Worm (Caenorhabditis elegans) whole organism, mixed stage, embryonic: ENCODE data around the gene F40F8.5.

Experiments used
- M03D4.4 ChIP-seq: sonication (generic microtip); optimal IDR thresholded peaks from 2 replicates; lab custom pipeline; 2017; ENCODE audit warnings: mild to moderate bottlenecking, missing genetic modification characterization, missing compliant biosample characterization
- bed-3 ChIP-seq: fragments of 200-800 bp; sonication (Bioruptor generic); optimal IDR thresholded peaks from 3 replicates; lab custom pipeline; 2018; ENCODE audit warnings: mild to moderate bottlenecking, missing genetic modification characterization, moderate library complexity, missing compliant biosample characterization
- blmp-1 ChIP-seq: fragments of 150-350 bp; optimal IDR thresholded peaks from 2 replicates; lab custom pipeline; 2014; ENCODE audit warnings: missing biosample characterization, missing genetic modification characterization
- ceh-39 ChIP-seq: fragments of 150-350 bp; optimal IDR thresholded peaks from 2 replicates; lab custom pipeline; 2014; ENCODE audit warnings: missing biosample characterization, missing genetic modification characterization
- ceh-43 ChIP-seq: fragments of 200-800 bp; sonication (Bioruptor generic); optimal IDR thresholded peaks from 2 replicates; lab custom pipeline; 2018; ENCODE audit warnings: mild to moderate bottlenecking, missing genetic modification characterization, moderate library complexity, missing compliant biosample characterization
- ces-1 ChIP-seq: fragments of 150-350 bp; optimal IDR thresholded peaks from 2 replicates; lab custom pipeline; 2014; ENCODE audit warnings: missing biosample characterization, missing genetic modification reagents, missing genetic modification characterization
- cnd-1 ChIP-seq: fragments of 200-800 bp; sonication (Bioruptor generic); optimal IDR thresholded peaks from 2 replicates; lab custom pipeline; 2018; ENCODE audit warnings: mild to moderate bottlenecking, missing genetic modification characterization, missing compliant biosample characterization
- drap-1 ChIP-seq: fragments of 200-800 bp; sonication (Bioruptor generic); optimal IDR thresholded peaks from 3 replicates; lab custom pipeline; 2018; ENCODE audit warnings: mild to moderate bottlenecking, missing genetic modification characterization, missing compliant biosample characterization
- elt-1 ChIP-seq: sonication (generic microtip); optimal IDR thresholded peaks from 2 replicates; lab custom pipeline; 2017; ENCODE audit warnings: missing genetic modification characterization, mild to moderate bottlenecking, missing compliant biosample characterization, antibody characterized with exemption, moderate library complexity, borderline replicate concordance; ENCODE audit not compliant: insufficient read depth
- elt-3 ChIP-seq: fragments of 150-350 bp; optimal IDR thresholded peaks from 2 replicates; lab custom pipeline; 2014; ENCODE audit warnings: missing biosample characterization, missing genetic modification characterization
- flh-1 ChIP-seq: fragments of 200-800 bp; sonication (Bioruptor generic); optimal IDR thresholded peaks from 2 replicates; lab custom pipeline; 2018; ENCODE audit warnings: mild to moderate bottlenecking, missing genetic modification characterization, moderate library complexity, missing compliant biosample characterization
- ham-2 ChIP-seq: fragments of 200-800 bp; sonication (Bioruptor generic); optimal IDR thresholded peaks from 2 replicates; lab custom pipeline; 2018; ENCODE audit warnings: mild to moderate bottlenecking, missing genetic modification characterization, missing compliant biosample characterization
- hlh-1 ChIP-seq: fragments of 150-350 bp; optimal IDR thresholded peaks from 2 replicates; lab custom pipeline; 2014; ENCODE audit warnings: missing biosample characterization, missing genetic modification reagents, missing genetic modification characterization
- lin-13 ChIP-seq: fragments of 150-350 bp; optimal IDR thresholded peaks from 2 replicates; lab custom pipeline; 2014; ENCODE audit warnings: missing biosample characterization, missing genetic modification characterization
- lin-32 ChIP-seq: fragments of 200-800 bp; sonication (Bioruptor generic); optimal IDR thresholded peaks from 2 replicates; lab custom pipeline; 2018; ENCODE audit warnings: mild to moderate bottlenecking, missing genetic modification characterization, missing compliant biosample characterization
- lsy-2 ChIP-seq: fragments of 150-350 bp; optimal IDR thresholded peaks from 2 replicates; lab custom pipeline; 2014; ENCODE audit warnings: missing biosample characterization, missing genetic modification characterization
- mab-5 ChIP-seq: fragments of 150-350 bp; optimal IDR thresholded peaks from 2 replicates; lab custom pipeline; 2014; ENCODE audit warnings: missing biosample characterization, missing genetic modification characterization
- mep-1 ChIP-seq: fragments of 150-350 bp; optimal IDR thresholded peaks from 2 replicates; lab custom pipeline; 2017; ENCODE audit warnings: missing biosample characterization, missing genetic modification reagents, missing genetic modification characterization, inconsistent platforms
- nhr-12 ChIP-seq: fragments of 150-350 bp; optimal IDR thresholded peaks from 2 replicates; lab custom pipeline; 2014; ENCODE audit warnings: missing biosample characterization, missing genetic modification characterization
- nhr-2 ChIP-seq: fragments of 150-350 bp; optimal IDR thresholded peaks from 2 replicates; lab custom pipeline; 2014; ENCODE audit warnings: missing biosample characterization, missing genetic modification characterization
- nhr-237 ChIP-seq: fragments of 150-350 bp; optimal IDR thresholded peaks from 2 replicates; lab custom pipeline; 2014; ENCODE audit warnings: missing biosample characterization, missing genetic modification characterization
- nhr-28 ChIP-seq: fragments of 150-350 bp; optimal IDR thresholded peaks from 2 replicates; lab custom pipeline; 2014; ENCODE audit warnings: missing biosample characterization, missing genetic modification characterization
- nhr-76 ChIP-seq: sonication (generic microtip); optimal IDR thresholded peaks from 2 replicates; lab custom pipeline; 2017; ENCODE audit warnings: missing biosample characterization, missing genetic modification characterization
- pha-4 ChIP-seq: fragments of 150-350 bp; optimal IDR thresholded peaks from 2 replicates; lab custom pipeline; 2018; ENCODE audit warnings: missing biosample characterization, missing genetic modification reagents, missing genetic modification characterization
- sem-2 ChIP-seq: fragments of 200-800 bp; sonication (Bioruptor generic); optimal IDR thresholded peaks from 2 replicates; lab custom pipeline; 2018; ENCODE audit warnings: mild to moderate bottlenecking, missing genetic modification characterization, missing compliant biosample characterization
- snpc-4 ChIP-seq: fragments of 150-350 bp; optimal IDR thresholded peaks from 2 replicates; lab custom pipeline; 2014; ENCODE audit warnings: missing biosample characterization, missing genetic modification characterization
- sptf-1 ChIP-seq: sonication (generic microtip); optimal IDR thresholded peaks from 2 replicates; lab custom pipeline; 2017; ENCODE audit warnings: mild to moderate bottlenecking, missing genetic modification characterization, moderate library complexity, missing compliant biosample characterization
- unc-39 ChIP-seq: fragments of 150-350 bp; optimal IDR thresholded peaks from 2 replicates; lab custom pipeline; 2014; ENCODE audit warnings: missing biosample characterization, missing genetic modification characterization
- unc-62 ChIP-seq: fragments of 150-350 bp; optimal IDR thresholded peaks from 2 replicates; lab custom pipeline; 2014; ENCODE audit warnings: missing biosample characterization, missing genetic modification reagents, missing genetic modification characterization
- zip-8 ChIP-seq: fragments of 150-350 bp; optimal IDR thresholded peaks from 2 replicates; lab custom pipeline; 2014; ENCODE audit warnings: missing biosample characterization, missing genetic modification characterization
- ztf-11 ChIP-seq: fragments of 150-350 bp; optimal IDR thresholded peaks from 2 replicates; lab custom pipeline; 2014; ENCODE audit warnings: missing biosample characterization, missing genetic modification characterization

Gene F40F8.5

DNA sequence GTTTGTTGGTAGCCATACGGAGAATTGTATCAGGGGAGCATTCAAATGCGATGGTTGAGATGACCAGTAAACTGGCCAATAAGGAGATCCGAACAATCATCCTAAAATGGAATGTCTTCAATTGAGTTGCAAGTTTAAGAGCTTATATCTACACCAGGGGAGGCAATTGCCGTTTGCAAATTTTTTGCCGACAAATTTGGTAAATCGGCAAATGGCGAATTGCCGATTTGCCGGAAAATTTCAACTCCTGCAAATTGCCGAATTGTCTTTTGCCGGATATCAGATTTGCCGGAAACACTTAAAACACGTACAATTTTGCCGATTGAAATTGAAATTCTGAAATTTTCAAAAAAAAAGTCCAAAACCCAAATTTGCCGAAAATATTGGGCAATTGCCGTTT, at the start of gene F40F8.5:
Gene F40F8.5 (minus strand): TSS at position 101 of the 400 bp plus-strand sequence.
- TF ChIP-seq elt-1 (tag; lab: Kevin White, UChicago) = no peak
- no peak for TF ChIP-seq ham-2
- TF ChIP-seq hlh-1 (tag; lab: Kevin White, UChicago) = no peak
- TF ChIP-seq pha-4 = no peak
- TF ChIP-seq unc-62 (GFP tag; lab: Kevin White, UChicago) = no peak
- no peak for TF ChIP-seq nhr-12
- TF ChIP-seq bed-3 (GFP tag; lab: Kevin White, UChicago) = no peak
- TF ChIP-seq lin-32 (GFP tag; lab: Kevin White, UChicago) = no peak
- no peak for TF ChIP-seq lin-13 (tag; lab: Kevin White, UChicago)
- no peak for TF ChIP-seq nhr-237
- no peak for TF ChIP-seq drap-1 (GFP tag; lab: Kevin White, UChicago)
- no peak for TF ChIP-seq sptf-1
- no peak for TF ChIP-seq cnd-1 (tag; lab: Kevin White, UChicago)

DNA sequence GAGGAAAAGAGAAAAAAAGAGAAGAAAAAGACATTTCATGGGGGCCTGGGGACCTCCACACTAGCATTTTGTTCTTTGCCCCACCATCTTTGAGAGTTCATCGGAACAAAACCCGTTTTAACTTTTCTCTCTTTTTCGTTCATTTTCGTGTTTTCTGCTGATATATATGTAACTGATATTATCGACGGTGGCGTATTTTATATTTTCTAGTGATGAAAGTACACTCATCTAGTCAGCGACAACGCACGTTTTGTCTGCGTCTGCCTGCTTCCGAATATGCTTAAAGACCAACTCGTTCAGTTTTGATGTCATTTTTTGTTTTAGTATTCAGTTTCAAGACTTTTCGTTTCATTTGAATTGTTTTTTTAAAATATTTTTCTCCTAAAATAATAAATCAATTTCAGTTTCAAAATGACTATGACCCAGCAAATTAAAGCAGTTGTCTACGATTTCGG, 46.5 kb upstream of the F40F8.5 start, which contains the start of gene bigr-1:
Gene bigr-1 (plus strand): TSS at position 405 of the 455 bp plus-strand sequence.
- TF ChIP-seq nhr-237 = no peak
- TF ChIP-seq elt-3 = no peak
- no peak for TF ChIP-seq mep-1
- TF ChIP-seq ham-2 = no peak
- TF ChIP-seq flh-1 (GFP tag; lab: Kevin White, UChicago) = no peak
- no peak for TF ChIP-seq lsy-2 (tag; lab: Kevin White, UChicago)
- no peak for TF ChIP-seq nhr-76 (tag; lab: Kevin White, UChicago)
- TF ChIP-seq nhr-2 (tag; lab: Kevin White, UChicago) = no peak
- TF ChIP-seq bed-3 (GFP tag; lab: Kevin White, UChicago) = no peak
- no peak for TF ChIP-seq drap-1 (GFP tag; lab: Kevin White, UChicago)
- TF ChIP-seq lin-32 (GFP tag; lab: Kevin White, UChicago) = no peak

DNA sequence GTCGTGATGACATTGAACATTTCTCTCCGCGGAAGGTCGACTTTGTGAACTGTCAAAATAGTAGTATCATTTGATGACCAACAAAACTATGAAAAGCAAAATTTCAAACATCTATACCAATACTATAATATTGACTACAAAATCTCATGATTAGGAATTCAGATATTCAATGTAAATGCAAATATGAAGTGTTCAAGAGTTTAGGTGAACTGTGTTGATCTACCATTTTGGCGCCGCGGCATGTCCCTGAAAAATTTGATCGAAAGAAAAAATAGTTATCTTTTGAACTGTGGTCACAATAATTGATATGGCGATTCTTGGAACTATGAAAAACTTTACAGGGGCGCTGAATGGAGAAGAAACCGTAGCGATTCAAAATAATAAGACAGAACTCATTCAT, 44.0 kb upstream of the F40F8.5 start:
- no peak for TF ChIP-seq bed-3 (GFP tag; lab: Kevin White, UChicago)
- TF ChIP-seq hlh-1 (tag; lab: Kevin White, UChicago) = no peak
- TF ChIP-seq nhr-237 = no peak
- TF ChIP-seq mab-5 = no peak
- no peak for TF ChIP-seq nhr-76 (tag; lab: Kevin White, UChicago)
- TF ChIP-seq flh-1 (GFP tag; lab: Kevin White, UChicago) = no peak
- no peak for TF ChIP-seq blmp-1 (tag; lab: Kevin White, UChicago)
- no peak for TF ChIP-seq unc-62 (GFP tag; lab: Kevin White, UChicago)
- no peak for TF ChIP-seq ham-2
- TF ChIP-seq nhr-2 (tag; lab: Kevin White, UChicago) = no peak
- TF ChIP-seq snpc-4 = no peak

DNA sequence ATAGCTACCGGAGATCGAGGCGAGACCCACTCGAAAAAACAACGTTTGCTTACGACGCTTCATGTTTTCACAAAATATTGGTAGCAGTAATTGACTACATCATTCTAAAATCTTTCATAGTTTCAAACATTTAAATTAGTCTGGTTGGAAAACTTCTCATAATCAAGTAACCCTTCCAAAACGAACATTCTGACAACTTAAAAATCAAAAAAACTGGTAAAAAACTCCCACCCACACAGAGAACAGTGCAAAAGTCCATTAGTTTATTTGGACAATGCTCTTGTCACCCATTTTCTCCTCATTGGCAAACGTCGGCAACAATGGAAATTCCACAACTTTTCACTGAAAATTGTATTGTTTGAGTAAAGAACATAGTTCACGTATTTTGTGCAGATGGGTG, 42.6 kb upstream of the F40F8.5 start, which contains the start of gene F37H8.6:
Gene F37H8.6 (minus strand): TSS at position 101 of the 400 bp plus-strand sequence.
- TF ChIP-seq flh-1 (GFP tag; lab: Kevin White, UChicago) (no peak), ceh-39 (no peak), nhr-28 (tag; lab: Kevin White, UChicago) (no peak), cnd-1 (tag; lab: Kevin White, UChicago) (no peak), lin-13 (tag; lab: Kevin White, UChicago) (no peak), lsy-2 (tag; lab: Kevin White, UChicago) (no peak), nhr-237 (no peak), hlh-1 (tag; lab: Kevin White, UChicago) (no peak), unc-39 (no peak), nhr-76 (tag; lab: Kevin White, UChicago) (no peak), nhr-12 (no peak), elt-3 (no peak), ces-1 (GFP tag; lab: Kevin White, UChicago) (no peak), unc-62 (GFP tag; lab: Kevin White, UChicago) (no peak), snpc-4 (no peak), elt-1 (tag; lab: Kevin White, UChicago) (no peak), drap-1 (GFP tag; lab: Kevin White, UChicago) (no peak), M03D4.4 (no peak), pha-4 (no peak)
- TF ChIP-seq, all 35 proteins: peak for 0

DNA sequence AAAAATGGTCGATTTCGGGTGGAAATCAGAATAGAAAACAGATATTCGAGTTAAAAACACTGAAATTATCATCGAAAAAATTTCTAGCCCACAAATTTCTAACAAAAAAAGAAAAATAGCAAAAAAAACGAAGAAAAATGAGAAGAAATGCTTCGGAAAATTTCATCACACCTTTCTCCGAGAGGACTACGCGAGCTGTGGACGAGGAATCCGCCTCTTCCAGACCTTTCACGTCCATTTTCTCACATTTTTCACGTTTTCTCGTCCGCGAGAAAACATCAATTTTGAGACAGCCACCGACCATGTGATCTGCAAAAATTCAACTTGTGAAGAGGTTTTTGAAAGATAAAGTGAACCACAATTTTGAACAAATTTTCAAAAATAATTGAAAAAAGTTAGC, 41.7 kb upstream of the F40F8.5 start:
- TF ChIP-seq ces-1 (GFP tag; lab: Kevin White, UChicago) (no peak), ham-2 (no peak), mab-5 (no peak), ztf-11 (tag; lab: Kevin White, UChicago) (no peak), nhr-237 (no peak), drap-1 (GFP tag; lab: Kevin White, UChicago) (no peak), cnd-1 (tag; lab: Kevin White, UChicago) (no peak), mep-1 (no peak), lin-32 (GFP tag; lab: Kevin White, UChicago) (no peak), sem-2 (GFP tag; lab: Kevin White, UChicago) (no peak), ceh-39 (no peak), ceh-43 (GFP tag; lab: Kevin White, UChicago) (no peak), zip-8 (tag; lab: Kevin White, UChicago) (no peak), flh-1 (GFP tag; lab: Kevin White, UChicago) (no peak), lsy-2 (tag; lab: Kevin White, UChicago) (no peak), nhr-2 (tag; lab: Kevin White, UChicago) (no peak)
